Fruit fly (Drosophila melanogaster): Measurements from ENCODE around the gene Six4.
A peak's percentile ranks its signal among the peaks of the same experiment; 100 is the strongest.

Gene Six4

DNA sequence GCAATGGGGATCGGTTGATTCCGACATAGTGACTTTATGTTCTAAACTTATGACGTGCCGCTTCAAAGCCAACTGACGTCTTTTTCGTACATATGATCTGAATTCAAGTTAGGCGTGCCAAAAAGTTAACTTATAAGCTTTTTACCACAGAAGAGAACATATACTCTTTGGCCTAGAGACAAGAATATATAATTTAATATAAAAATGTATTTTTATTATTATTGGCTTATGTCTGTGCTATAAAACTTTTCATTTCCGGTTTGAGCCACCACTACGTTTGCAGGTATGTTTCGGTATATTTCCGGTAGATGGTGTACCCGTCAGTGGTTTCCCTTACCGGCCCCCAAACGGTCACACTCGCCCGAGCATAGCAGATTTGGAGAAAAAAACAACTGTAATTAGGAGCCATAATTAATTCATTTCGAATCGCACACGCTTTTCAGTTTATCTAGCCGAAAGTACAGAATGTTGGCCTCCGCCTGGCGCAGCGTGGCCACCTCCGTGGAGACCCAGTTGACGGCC lies 5.8 kb upstream of the Six4 start, which contains the start of the genes CG3698 and tzn (continued):
- TF ChIP-seq ems (GFP tag; optimal IDR thresholded peaks at IDR 0.05) (peak; percentile 82), twi (tag; optimal IDR thresholded peaks at IDR 0.05) (peak; percentile 84), CG2120 (GFP tag; optimal IDR thresholded peaks at IDR 0.05) (peak; percentile 63), CG33213 (GFP tag; optimal IDR thresholded peaks at IDR 0.05) (peak; percentile 95), lilli (GFP tag; optimal IDR thresholded peaks at IDR 0.05) (peak; percentile 77), sd (tag; optimal IDR thresholded peaks at IDR 0.05) (no peak), CG6689 (GFP tag; IDR thresholded peaks at IDR 0.05) (peak; percentile 85), Tbp (GFP tag; optimal IDR thresholded peaks at IDR 0.05) (no peak), sr (GFP tag; IDR thresholded peaks at IDR 0.05) (peak; percentile 88), CG1647 (GFP tag; optimal IDR thresholded peaks at IDR 0.05) (peak; percentile 71), tin (GFP tag; optimal IDR thresholded peaks at IDR 0.05) (peak; percentile 89), zen (tag; optimal IDR thresholded peaks at IDR 0.05) (peak; percentile 94), sens (GFP tag) (peak; percentile 92), pum (GFP tag; optimal IDR thresholded peaks at IDR 0.05) (peak; percentile 66), slp2 (GFP tag; optimal IDR thresholded peaks at IDR 0.05) (peak; percentile 85), shn (GFP tag; optimal IDR thresholded peaks at IDR 0.05) (peak; percentile 83), CG7987 (GFP tag; optimal IDR thresholded peaks at IDR 0.05) (peak; percentile 99), stwl (tag; optimal IDR thresholded peaks at IDR 0.05) (peak; percentile 91), H15 (GFP tag; IDR thresholded peaks at IDR 0.05) (peak; percentile 94), CG11560 (tag; IDR thresholded peaks at IDR 0.05) (peak; percentile 79; the same call in 2 of the 3 replicates), Adf1 (GFP tag; IDR thresholded peaks at IDR 0.05) (peak; percentile 73), Elba2 (GFP tag; optimal IDR thresholded peaks at IDR 0.05) (peak; percentile 57), hb (GFP tag; IDR thresholded peaks at IDR 0.05; ENCODE audit: partially characterized antibody) (no peak), h (optimal IDR thresholded peaks at IDR 0.05) (no peak), zf30C (GFP tag; optimal IDR thresholded peaks at IDR 0.05) (peak; percentile 39), pros (GFP tag; optimal IDR thresholded peaks at IDR 0.05) (no peak), CG9437 (GFP tag; optimal IDR thresholded peaks at IDR 0.05) (peak; percentile 84), CG9876 (GFP tag; optimal IDR thresholded peaks at IDR 0.05) (peak; percentile 95), dimm (GFP tag; IDR thresholded peaks at IDR 0.05) (peak; percentile 83), CG3995 (GFP tag; optimal IDR thresholded peaks at IDR 0.05) (peak; percentile 81), dmrt11E (tag; optimal IDR thresholded peaks at IDR 0.05) (peak; percentile 89), CG16815 (GFP tag; optimal IDR thresholded peaks at IDR 0.05) (peak; percentile 87), grau (tag; optimal IDR thresholded peaks at IDR 0.05) (peak; percentile 84), Ssrp (tag; optimal IDR thresholded peaks at IDR 0.05) (peak; percentile 87), Taf1 (GFP tag; IDR thresholded peaks at IDR 0.05) (peak; percentile 81), Ada2b (GFP tag; IDR thresholded peaks at IDR 0.05) (peak; percentile 82), kay (GFP tag; optimal IDR thresholded peaks at IDR 0.05) (peak; percentile 56), CG11398 (GFP tag; optimal IDR thresholded peaks at IDR 0.05) (peak; percentile 84), CG8290 (GFP tag; optimal IDR thresholded peaks at IDR 0.05) (peak; percentile 95), CG8290 (tag; optimal IDR thresholded peaks at IDR 0.05) (peak in 1 of 2 experiments; percentile 91), pb (GFP tag; optimal IDR thresholded peaks at IDR 0.05) (peak; percentile 87), Dbx (GFP tag; IDR thresholded peaks at IDR 0.05) (peak; percentile 93), CG6272 (GFP tag; IDR thresholded peaks at IDR 0.05) (peak; percentile 86), CG8478 (optimal IDR thresholded peaks at IDR 0.05) (no peak), sens-2 (GFP tag; IDR thresholded peaks at IDR 0.05) (peak; percentile 95), CG18764 (GFP tag; optimal IDR thresholded peaks at IDR 0.05) (peak; percentile 94), schlank (tag; optimal IDR thresholded peaks at IDR 0.05) (peak; percentile 92), Ets97D (GFP tag; optimal IDR thresholded peaks at IDR 0.05) (peak; percentile 100), wdn (GFP tag; IDR thresholded peaks at IDR 0.05) (peak; percentile 87), CG7556 (GFP tag; optimal IDR thresholded peaks at IDR 0.05) (peak; percentile 82), CG17568 (GFP tag; optimal IDR thresholded peaks at IDR 0.05) (no peak), Chrac-16 (GFP tag; optimal IDR thresholded peaks at IDR 0.05) (peak; percentile 77), Atf-2 (GFP tag; optimal IDR thresholded peaks at IDR 0.05) (peak; percentile 78)

All from whole organism, embryonic.